Worm (Caenorhabditis elegans) whole organism, mixed stage, embryonic: ENCODE data around the gene nhr-52.

Experiments
- ceh-39 ChIP-seq: fragments of 150-350 bp; optimal IDR thresholded peaks from 2 replicates; lab custom pipeline; 2014; ENCODE audit warnings: missing biosample characterization, missing genetic modification characterization
- ces-1 ChIP-seq: fragments of 150-350 bp; optimal IDR thresholded peaks from 2 replicates; lab custom pipeline; 2014; ENCODE audit warnings: missing biosample characterization, missing genetic modification reagents, missing genetic modification characterization
- elt-1 ChIP-seq: sonication (generic microtip); optimal IDR thresholded peaks from 2 replicates; lab custom pipeline; 2017; ENCODE audit warnings: missing genetic modification characterization, mild to moderate bottlenecking, missing compliant biosample characterization, antibody characterized with exemption, moderate library complexity, borderline replicate concordance; ENCODE audit not compliant: insufficient read depth
- flh-1 ChIP-seq: fragments of 200-800 bp; sonication (Bioruptor generic); optimal IDR thresholded peaks from 2 replicates; lab custom pipeline; 2018; ENCODE audit warnings: mild to moderate bottlenecking, missing genetic modification characterization, moderate library complexity, missing compliant biosample characterization
- lin-32 ChIP-seq: fragments of 200-800 bp; sonication (Bioruptor generic); optimal IDR thresholded peaks from 2 replicates; lab custom pipeline; 2018; ENCODE audit warnings: mild to moderate bottlenecking, missing genetic modification characterization, missing compliant biosample characterization
- mab-5 ChIP-seq: fragments of 150-350 bp; optimal IDR thresholded peaks from 2 replicates; lab custom pipeline; 2014; ENCODE audit warnings: missing biosample characterization, missing genetic modification characterization
- nhr-2 ChIP-seq: fragments of 150-350 bp; optimal IDR thresholded peaks from 2 replicates; lab custom pipeline; 2014; ENCODE audit warnings: missing biosample characterization, missing genetic modification characterization
- nhr-28 ChIP-seq: fragments of 150-350 bp; optimal IDR thresholded peaks from 2 replicates; lab custom pipeline; 2014; ENCODE audit warnings: missing biosample characterization, missing genetic modification characterization
- pha-4 ChIP-seq: fragments of 150-350 bp; optimal IDR thresholded peaks from 2 replicates; lab custom pipeline; 2018; ENCODE audit warnings: missing biosample characterization, missing genetic modification reagents, missing genetic modification characterization
- snpc-4 ChIP-seq: fragments of 150-350 bp; optimal IDR thresholded peaks from 2 replicates; lab custom pipeline; 2014; ENCODE audit warnings: missing biosample characterization, missing genetic modification characterization
- sptf-1 ChIP-seq: sonication (generic microtip); optimal IDR thresholded peaks from 2 replicates; lab custom pipeline; 2017; ENCODE audit warnings: mild to moderate bottlenecking, missing genetic modification characterization, moderate library complexity, missing compliant biosample characterization
- tbx-8 ChIP-seq: fragments of 200-800 bp; sonication (Bioruptor generic); optimal IDR thresholded peaks from 2 replicates; lab custom pipeline; 2018; ENCODE audit warnings: mild to moderate bottlenecking, missing genetic modification characterization, moderate library complexity, missing compliant biosample characterization
- unc-39 ChIP-seq: fragments of 150-350 bp; optimal IDR thresholded peaks from 2 replicates; lab custom pipeline; 2014; ENCODE audit warnings: missing biosample characterization, missing genetic modification characterization
- ztf-11 ChIP-seq: fragments of 150-350 bp; optimal IDR thresholded peaks from 2 replicates; lab custom pipeline; 2014; ENCODE audit warnings: missing biosample characterization, missing genetic modification characterization

ce11 chrV:15707982-15708381 is 30.7 kb downstream of the nhr-52 start:
- TF ChIP-seq tbx-8 (GFP tag; lab: Kevin White, UChicago) (no peak), unc-39 (no peak), pha-4 (no peak), flh-1 (GFP tag; lab: Kevin White, UChicago) (no peak), ces-1 (GFP tag; lab: Kevin White, UChicago) (no peak), nhr-28 (no peak), ztf-11 (no peak), snpc-4 (no peak), ceh-39 (no peak), elt-1 (tag; lab: Kevin White, UChicago) (no peak), nhr-2 (no peak), mab-5 (tag; lab: Kevin White, UChicago) (no peak), lin-32 (no peak), sptf-1 (tag; lab: Kevin White, UChicago) (no peak)
